Fruit fly (Drosophila melanogaster) whole organism, embryonic: ENCODE results near the gene CG12289.

Experiments
- CG14710 ChIP-seq: fragments of 200-800 bp; sonication (Bioruptor generic); optimal IDR thresholded peaks from 3 replicates; lab custom pipeline; 2019; ENCODE audit warnings: missing biosample characterization, mild to moderate bottlenecking, missing genetic modification characterization, moderate library complexity
- CG17612 ChIP-seq: fragments of 200-800 bp; sonication (Bioruptor generic); IDR thresholded peaks from 2 replicates; pipeline ENCODE4 v1.3.6; 2022; ENCODE audit warnings: missing biosample characterization, missing genetic modification characterization
- CG3163 ChIP-seq: fragments of 200-800 bp; sonication (Bioruptor generic); optimal IDR thresholded peaks from 3 replicates; lab custom pipeline; 2016; ENCODE audit warnings: missing biosample characterization, missing genetic modification characterization
- Doc3 ChIP-seq: fragments of 200-800 bp; sonication (Bioruptor generic); IDR thresholded peaks from 3 replicates; pipeline ENCODE4 v1.3.6; 2022; ENCODE audit warnings: missing biosample characterization, missing genetic modification characterization; ENCODE audit not compliant: partially characterized antibody
- Spps ChIP-seq: fragments of 200-800 bp; sonication (Bioruptor generic); optimal IDR thresholded peaks from 2 replicates; lab custom pipeline; 2018; ENCODE audit warnings: missing biosample characterization, mild to moderate bottlenecking, missing genetic modification characterization
- Xbp1 ChIP-seq: fragments of 200-800 bp; sonication (Bioruptor generic); optimal IDR thresholded peaks from 3 replicates; lab custom pipeline; 2016; ENCODE audit warnings: missing biosample characterization, mild to moderate bottlenecking, missing genetic modification characterization
- ap ChIP-seq: fragments of 200-800 bp; sonication (Bioruptor generic); IDR thresholded peaks from 2 replicates; pipeline ENCODE4 v1.3.6; 2022; ENCODE audit warnings: missing biosample characterization, missing genetic modification characterization
- jing ChIP-seq: fragments of 200-800 bp; sonication (Bioruptor generic); optimal IDR thresholded peaks from 2 replicates; lab custom pipeline; 2018; ENCODE audit warnings: missing biosample characterization, mild to moderate bottlenecking, missing genetic modification characterization
- nau ChIP-seq: fragments of 200-800 bp; sonication (Bioruptor generic); optimal IDR thresholded peaks from 3 replicates; lab custom pipeline; 2017; ENCODE audit warnings: missing biosample characterization, mild to moderate bottlenecking, missing genetic modification characterization, missing genetic modification reagents
- repo ChIP-seq: fragments of 200-800 bp; sonication (Bioruptor generic); optimal IDR thresholded peaks from 2 replicates; lab custom pipeline; 2016; ENCODE audit warnings: missing biosample characterization, missing genetic modification characterization

- no peak for TF ChIP-seq Xbp1 (GFP tag; lab: Kevin White, UChicago)
- TF ChIP-seq jing (GFP tag; lab: Kevin White, UChicago) = no peak
- TF ChIP-seq CG3163 (GFP tag; lab: Kevin White, UChicago) = peak; percentile 34
- TF ChIP-seq Doc3 = no peak
- TF ChIP-seq Spps (tag; lab: Kevin White, UChicago) = no peak
- TF ChIP-seq CG17612 (GFP tag; lab: Robert Waterston, UW) = no peak
- TF ChIP-seq CG14710 (tag; lab: Kevin White, UChicago) = no peak
- no peak for TF ChIP-seq ap (GFP tag; lab: Robert Waterston, UW)
- TF ChIP-seq nau = no peak
- peak; percentile 9 for TF ChIP-seq repo (GFP tag; lab: Kevin White, UChicago)
These were observed 34.2 kb upstream of the CG12289 start for dm6 chr3L:11492457-11492856.
